Worm (Caenorhabditis elegans) whole organism, mixed stage, embryonic: Measurements from ENCODE around the gene frpr-3.

Source experiments
- M03D4.4 ChIP-seq: sonication (generic microtip); optimal IDR thresholded peaks from 2 replicates; lab custom pipeline; 2017; ENCODE audit warnings: mild to moderate bottlenecking, missing genetic modification characterization, missing compliant biosample characterization
- bed-3 ChIP-seq: fragments of 200-800 bp; sonication (Bioruptor generic); optimal IDR thresholded peaks from 3 replicates; lab custom pipeline; 2018; ENCODE audit warnings: mild to moderate bottlenecking, missing genetic modification characterization, moderate library complexity, missing compliant biosample characterization
- blmp-1 ChIP-seq: fragments of 150-350 bp; optimal IDR thresholded peaks from 2 replicates; lab custom pipeline; 2014; ENCODE audit warnings: missing biosample characterization, missing genetic modification characterization
- ceh-39 ChIP-seq: fragments of 150-350 bp; optimal IDR thresholded peaks from 2 replicates; lab custom pipeline; 2014; ENCODE audit warnings: missing biosample characterization, missing genetic modification characterization
- ceh-43 ChIP-seq: fragments of 200-800 bp; sonication (Bioruptor generic); optimal IDR thresholded peaks from 2 replicates; lab custom pipeline; 2018; ENCODE audit warnings: mild to moderate bottlenecking, missing genetic modification characterization, moderate library complexity, missing compliant biosample characterization
- ceh-83 ChIP-seq: fragments of 200-800 bp; sonication (Bioruptor generic); optimal IDR thresholded peaks from 2 replicates; lab custom pipeline; 2018; ENCODE audit warnings: mild to moderate bottlenecking, missing genetic modification characterization, missing compliant biosample characterization
- ces-1 ChIP-seq: fragments of 150-350 bp; optimal IDR thresholded peaks from 2 replicates; lab custom pipeline; 2014; ENCODE audit warnings: missing biosample characterization, missing genetic modification reagents, missing genetic modification characterization
- drap-1 ChIP-seq: fragments of 200-800 bp; sonication (Bioruptor generic); optimal IDR thresholded peaks from 3 replicates; lab custom pipeline; 2018; ENCODE audit warnings: mild to moderate bottlenecking, missing genetic modification characterization, missing compliant biosample characterization
- elt-1 ChIP-seq: sonication (generic microtip); optimal IDR thresholded peaks from 2 replicates; lab custom pipeline; 2017; ENCODE audit warnings: missing genetic modification characterization, mild to moderate bottlenecking, missing compliant biosample characterization, antibody characterized with exemption, moderate library complexity, borderline replicate concordance; ENCODE audit not compliant: insufficient read depth
- elt-3 ChIP-seq: fragments of 150-350 bp; optimal IDR thresholded peaks from 2 replicates; lab custom pipeline; 2014; ENCODE audit warnings: missing biosample characterization, missing genetic modification characterization
- flh-1 ChIP-seq: fragments of 200-800 bp; sonication (Bioruptor generic); optimal IDR thresholded peaks from 2 replicates; lab custom pipeline; 2018; ENCODE audit warnings: mild to moderate bottlenecking, missing genetic modification characterization, moderate library complexity, missing compliant biosample characterization
- hlh-1 ChIP-seq: fragments of 150-350 bp; optimal IDR thresholded peaks from 2 replicates; lab custom pipeline; 2014; ENCODE audit warnings: missing biosample characterization, missing genetic modification reagents, missing genetic modification characterization
- lin-13 ChIP-seq: fragments of 150-350 bp; optimal IDR thresholded peaks from 2 replicates; lab custom pipeline; 2014; ENCODE audit warnings: missing biosample characterization, missing genetic modification characterization
- lsy-2 ChIP-seq: fragments of 150-350 bp; optimal IDR thresholded peaks from 2 replicates; lab custom pipeline; 2014; ENCODE audit warnings: missing biosample characterization, missing genetic modification characterization
- nhr-12 ChIP-seq: fragments of 150-350 bp; optimal IDR thresholded peaks from 2 replicates; lab custom pipeline; 2014; ENCODE audit warnings: missing biosample characterization, missing genetic modification characterization
- nhr-2 ChIP-seq: fragments of 150-350 bp; optimal IDR thresholded peaks from 2 replicates; lab custom pipeline; 2014; ENCODE audit warnings: missing biosample characterization, missing genetic modification characterization
- nhr-237 ChIP-seq: fragments of 150-350 bp; optimal IDR thresholded peaks from 2 replicates; lab custom pipeline; 2014; ENCODE audit warnings: missing biosample characterization, missing genetic modification characterization
- nhr-76 ChIP-seq: sonication (generic microtip); optimal IDR thresholded peaks from 2 replicates; lab custom pipeline; 2017; ENCODE audit warnings: missing biosample characterization, missing genetic modification characterization
- pha-4 ChIP-seq: fragments of 150-350 bp; optimal IDR thresholded peaks from 2 replicates; lab custom pipeline; 2018; ENCODE audit warnings: missing biosample characterization, missing genetic modification reagents, missing genetic modification characterization
- sem-2 ChIP-seq: fragments of 200-800 bp; sonication (Bioruptor generic); optimal IDR thresholded peaks from 2 replicates; lab custom pipeline; 2018; ENCODE audit warnings: mild to moderate bottlenecking, missing genetic modification characterization, missing compliant biosample characterization
- snpc-4 ChIP-seq: fragments of 150-350 bp; optimal IDR thresholded peaks from 2 replicates; lab custom pipeline; 2014; ENCODE audit warnings: missing biosample characterization, missing genetic modification characterization
- sptf-1 ChIP-seq: sonication (generic microtip); optimal IDR thresholded peaks from 2 replicates; lab custom pipeline; 2017; ENCODE audit warnings: mild to moderate bottlenecking, missing genetic modification characterization, moderate library complexity, missing compliant biosample characterization
- tbx-8 ChIP-seq: fragments of 200-800 bp; sonication (Bioruptor generic); optimal IDR thresholded peaks from 2 replicates; lab custom pipeline; 2018; ENCODE audit warnings: mild to moderate bottlenecking, missing genetic modification characterization, moderate library complexity, missing compliant biosample characterization
- unc-62 ChIP-seq: fragments of 150-350 bp; optimal IDR thresholded peaks from 2 replicates; lab custom pipeline; 2014; ENCODE audit warnings: missing biosample characterization, missing genetic modification reagents, missing genetic modification characterization
- zip-8 ChIP-seq: fragments of 150-350 bp; optimal IDR thresholded peaks from 2 replicates; lab custom pipeline; 2014; ENCODE audit warnings: missing biosample characterization, missing genetic modification characterization
- ztf-11 ChIP-seq: fragments of 150-350 bp; optimal IDR thresholded peaks from 2 replicates; lab custom pipeline; 2014; ENCODE audit warnings: missing biosample characterization, missing genetic modification characterization

Gene frpr-3

ce11 chrV:7806629-7807028 lies 35.6 kb downstream of the frpr-3 start:
- TF ChIP-seq flh-1 (GFP tag; lab: Kevin White, UChicago) = no peak
- no peak for TF ChIP-seq hlh-1 (tag; lab: Kevin White, UChicago)
- no peak for TF ChIP-seq lsy-2 (tag; lab: Kevin White, UChicago)
- no peak for TF ChIP-seq zip-8 (tag; lab: Kevin White, UChicago)
- no peak for TF ChIP-seq M03D4.4
- no peak for TF ChIP-seq tbx-8 (GFP tag; lab: Kevin White, UChicago)
- no peak for TF ChIP-seq elt-3 (tag; lab: Kevin White, UChicago)
- no peak for TF ChIP-seq blmp-1 (tag; lab: Kevin White, UChicago)
- TF ChIP-seq nhr-2 (tag; lab: Kevin White, UChicago) = no peak
- TF ChIP-seq nhr-76 (tag; lab: Kevin White, UChicago) = no peak
- no peak for TF ChIP-seq unc-62
- no peak for TF ChIP-seq ceh-83 (GFP tag; lab: Kevin White, UChicago)
- TF ChIP-seq drap-1 (GFP tag; lab: Kevin White, UChicago) = no peak
- no peak for TF ChIP-seq ces-1 (GFP tag; lab: Kevin White, UChicago)
- no peak for TF ChIP-seq nhr-12
- TF ChIP-seq snpc-4 (tag; lab: Kevin White, UChicago) = no peak
- TF ChIP-seq lin-13 (tag; lab: Kevin White, UChicago) = no peak

- TF ChIP-seq ces-1 (GFP tag; lab: Kevin White, UChicago) (no peak), zip-8 (tag; lab: Kevin White, UChicago) (no peak), unc-62 (no peak), ztf-11 (no peak), sem-2 (GFP tag; lab: Kevin White, UChicago) (no peak), ceh-43 (GFP tag; lab: Kevin White, UChicago) (no peak), lsy-2 (tag; lab: Kevin White, UChicago) (no peak), drap-1 (GFP tag; lab: Kevin White, UChicago) (no peak), snpc-4 (tag; lab: Kevin White, UChicago) (no peak)
Observed at ce11 chrV:7808444-7808843, 37.4 kb downstream of the frpr-3 start.

- TF ChIP-seq nhr-237 (tag; lab: Kevin White, UChicago) = no peak
Observed at ce11 chrV:7809320-7810256, 38.5 kb downstream of the frpr-3 start, which contains the start of gene ZK742.3. TSS of gene ZK742.3 (minus strand) at chrV:7809912.

ce11 chrV:7810591-7810990 lies 39.5 kb downstream of the frpr-3 start:
- TF ChIP-seq sem-2 (GFP tag; lab: Kevin White, UChicago) = no peak
- no peak for TF ChIP-seq drap-1 (GFP tag; lab: Kevin White, UChicago)
- no peak for TF ChIP-seq flh-1 (GFP tag; lab: Kevin White, UChicago)
- no peak for TF ChIP-seq ces-1 (GFP tag; lab: Kevin White, UChicago)
- TF ChIP-seq bed-3 = no peak
- no peak for TF ChIP-seq zip-8 (tag; lab: Kevin White, UChicago)
- no peak for TF ChIP-seq lin-13 (tag; lab: Kevin White, UChicago)
- TF ChIP-seq lsy-2 (tag; lab: Kevin White, UChicago) = no peak
- no peak for TF ChIP-seq pha-4 (tag; lab: Kevin White, UChicago)
- no peak for TF ChIP-seq elt-1 (tag; lab: Kevin White, UChicago)
- TF ChIP-seq, all 35 proteins: peak for 0

ce11 chrV:7811758-7812157 lies 40.7 kb downstream of the frpr-3 start, which contains the start of gene ZK742.4:
TSS of gene ZK742.4 (minus strand) at chrV:7811792.
- no peak for TF ChIP-seq ceh-39
- peak; percentile 31 for TF ChIP-seq pha-4 (tag; lab: Kevin White, UChicago)
- no peak for TF ChIP-seq zip-8 (tag; lab: Kevin White, UChicago)
- no peak for TF ChIP-seq snpc-4 (tag; lab: Kevin White, UChicago)
- TF ChIP-seq sptf-1 = no peak

ce11 chrV:7814601-7815000 lies 43.5 kb downstream of the frpr-3 start, which contains the start of gene ZK742.6:
TSS of gene ZK742.6 (minus strand) at chrV:7814942.
- TF ChIP-seq lin-13 (tag; lab: Kevin White, UChicago) = no peak
